Fruit fly (Drosophila melanogaster) whole organism, embryonic: ENCODE data around the gene CG13679.

Source experiments
- CG11696 ChIP-seq: fragments of 200-800 bp; sonication (Bioruptor generic); IDR thresholded peaks from 2 replicates; pipeline ENCODE4 v1.3.6; 2022; ENCODE audit warnings: missing biosample characterization, missing genetic modification characterization
- CG2875 ChIP-seq: fragments of 200-800 bp; sonication (Bioruptor generic); optimal IDR thresholded peaks from 2 replicates; lab custom pipeline; 2017; ENCODE audit warnings: missing biosample characterization, mild to moderate bottlenecking, missing genetic modification characterization, missing genetic modification reagents
- CG7372 ChIP-seq: fragments of 200-800 bp; sonication (Bioruptor generic); IDR thresholded peaks from 2 replicates; pipeline ENCODE4 v1.3.6; 2022; ENCODE audit warnings: missing biosample characterization, missing genetic modification characterization
- CG9797 ChIP-seq: fragments of 200-800 bp; sonication (Bioruptor generic); optimal IDR thresholded peaks from 3 replicates; lab custom pipeline; 2018; ENCODE audit warnings: missing biosample characterization, mild to moderate bottlenecking, missing genetic modification characterization
- Mad ChIP-seq: fragments of 200-800 bp; sonication (Bioruptor generic); optimal IDR thresholded peaks from 2 replicates; lab custom pipeline; 2016; ENCODE audit warnings: missing biosample characterization, missing genetic modification characterization
- chinmo ChIP-seq: fragments of 200-800 bp; sonication (Bioruptor generic); IDR thresholded peaks from 4 replicates; pipeline ENCODE4 v1.3.6; 2022; ENCODE audit warnings: missing biosample characterization, missing genetic modification characterization; ENCODE audit not compliant: partially characterized antibody
- fu2 ChIP-seq: fragments of 200-800 bp; sonication (Bioruptor generic); optimal IDR thresholded peaks from 2 replicates; lab custom pipeline; 2016; ENCODE audit warnings: missing biosample characterization, missing genetic modification characterization
- jigr1 ChIP-seq: fragments of 200-800 bp; sonication (Bioruptor generic); IDR thresholded peaks from 3 replicates; pipeline ENCODE4 v1.3.6; 2022; ENCODE audit warnings: missing biosample characterization, missing genetic modification characterization
- kay ChIP-seq: fragments of 200-800 bp; sonication (Bioruptor generic); optimal IDR thresholded peaks from 2 replicates; lab custom pipeline; 2016; ENCODE audit warnings: missing biosample characterization, missing genetic modification characterization
- run ChIP-seq: fragments of 200-800 bp; sonication (Bioruptor generic); optimal IDR thresholded peaks from 3 replicates; lab custom pipeline; 2018; ENCODE audit warnings: missing biosample characterization, mild to moderate bottlenecking, missing genetic modification characterization
- sqz ChIP-seq: fragments of 200-800 bp; sonication (Bioruptor generic); optimal IDR thresholded peaks from 3 replicates; lab custom pipeline; 2018; ENCODE audit warnings: missing biosample characterization, mild to moderate bottlenecking, missing genetic modification characterization
- tup ChIP-seq: fragments of 200-800 bp; sonication (Bioruptor generic); optimal IDR thresholded peaks from 2 replicates; lab custom pipeline; 2016; ENCODE audit warnings: missing biosample characterization, mild to moderate bottlenecking, missing genetic modification characterization, moderate library complexity
- twi ChIP-seq: fragments of 200-800 bp; optimal IDR thresholded peaks from 2 replicates; lab custom pipeline; 2019; ENCODE audit warnings: missing biosample characterization, mild to moderate bottlenecking, missing genetic modification characterization, moderate library complexity
- usp ChIP-seq: fragments of >200 bp; optimal IDR thresholded peaks from 2 replicates; lab custom pipeline; 2017; ENCODE audit warnings: missing biosample characterization, missing genetic modification characterization

DNA sequence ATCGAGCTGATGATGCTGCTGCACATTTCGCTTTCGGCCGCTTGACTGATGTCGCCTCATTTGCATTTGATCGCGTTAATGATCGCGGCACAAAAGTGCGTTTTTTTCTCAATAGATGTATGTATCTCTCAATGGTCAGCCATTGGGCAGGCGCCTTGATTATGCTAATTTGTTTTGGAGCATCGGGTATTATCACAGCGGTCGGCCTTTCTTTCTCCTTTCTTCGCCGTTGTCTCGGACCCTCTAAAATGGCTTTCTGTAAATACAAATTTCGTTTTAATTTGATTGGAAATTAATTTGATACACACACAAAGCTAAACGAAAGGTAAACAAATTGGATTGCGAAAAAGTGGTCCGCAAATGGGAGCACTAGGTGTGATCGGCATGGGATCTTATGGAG is 47.3 kb upstream of the CG13679 start:
- TF ChIP-seq chinmo = no peak
- TF ChIP-seq jigr1 (GFP tag; lab: Robert Waterston, UW) = no peak
- no peak for TF ChIP-seq CG9797 (GFP tag; lab: Kevin White, UChicago)
- no peak for TF ChIP-seq fu2 (GFP tag; lab: Kevin White, UChicago)
- no peak for TF ChIP-seq tup
- no peak for TF ChIP-seq kay (GFP tag; lab: Kevin White, UChicago)
- peak; percentile 27 for TF ChIP-seq sqz (GFP tag; lab: Kevin White, UChicago)
- TF ChIP-seq CG7372 = no peak
- no peak for TF ChIP-seq twi (tag; lab: Kevin White, UChicago)
- no peak for TF ChIP-seq CG11696 (GFP tag; lab: Robert Waterston, UW)
- no peak for TF ChIP-seq Mad (GFP tag; lab: Kevin White, UChicago)
- no peak for TF ChIP-seq CG2875
- TF ChIP-seq run (tag; lab: Kevin White, UChicago) = no peak
- no peak for TF ChIP-seq usp (GFP tag; lab: Kevin White, UChicago)
